Fruit fly (Drosophila melanogaster): Measurements from ENCODE around the gene Gyc89Da.
A peak's percentile ranks its signal among the peaks of the same experiment; 100 is the strongest.

DNA sequence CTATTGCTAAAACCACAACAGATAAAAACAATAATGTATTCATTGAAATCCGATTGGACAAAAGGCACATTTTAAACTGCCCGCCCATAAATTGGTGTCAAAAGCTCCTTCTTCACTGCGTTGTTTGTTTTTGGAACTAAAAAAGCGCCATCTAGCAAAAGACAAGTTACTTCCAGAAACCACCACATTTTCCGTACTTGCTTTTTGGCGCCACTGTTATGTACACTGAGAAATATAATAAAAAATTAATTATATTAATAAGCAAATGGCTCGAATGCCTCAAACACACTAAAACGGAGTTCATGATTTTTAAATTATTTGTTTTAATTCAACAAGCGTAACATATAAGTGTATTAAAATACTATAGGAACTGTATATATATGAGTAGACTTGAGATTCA is 25.0 kb downstream of the Gyc89Da start:
- TF ChIP-seq jim (GFP tag; optimal IDR thresholded peaks at IDR 0.05) (no peak), CG32264 (GFP tag; optimal IDR thresholded peaks at IDR 0.05) (no peak), GATAd (GFP tag; optimal IDR thresholded peaks at IDR 0.05) (no peak), pan (optimal IDR thresholded peaks at IDR 0.05) (no peak), lola (GFP tag; optimal IDR thresholded peaks at IDR 0.05) (no peak), fru (GFP tag; optimal IDR thresholded peaks at IDR 0.05) (peak; percentile 66), brk (GFP tag; optimal IDR thresholded peaks at IDR 0.05) (no peak), Myc (optimal IDR thresholded peaks at IDR 0.05) (peak; percentile 89), sage (GFP tag; optimal IDR thresholded peaks at IDR 0.05) (peak; percentile 23), usp (GFP tag; optimal IDR thresholded peaks at IDR 0.05) (no peak)
